Worm (Caenorhabditis elegans) whole organism, L4 larva: ENCODE results near the gene let-767.
A peak's percentile ranks its signal among the peaks of the same experiment; 100 is the strongest.

ENCODE experiments used
- aly-2 ChIP-seq: sonication (generic microtip); optimal IDR thresholded peaks from 2 replicates; lab custom pipeline; 2018; ENCODE audit warnings: missing biosample characterization, missing genetic modification characterization
- fos-1 ChIP-seq: fragments of 150-350 bp; optimal IDR thresholded peaks from 2 replicates; lab custom pipeline; 2014; ENCODE audit warnings: missing biosample characterization, missing genetic modification characterization
- jun-1 ChIP-seq: fragments of 150-350 bp; optimal IDR thresholded peaks from 2 replicates; lab custom pipeline; 2014; ENCODE audit warnings: missing biosample characterization, missing genetic modification reagents, missing genetic modification characterization
- lim-7 ChIP-seq: fragments of 200-800 bp; sonication (Bioruptor generic); IDR thresholded peaks from 2 replicates; pipeline ENCODE4 v1.3.6; 2022; ENCODE audit warnings: missing genetic modification characterization, missing compliant biosample characterization
- nhr-77 ChIP-seq: fragments of 150-350 bp; optimal IDR thresholded peaks from 2 replicates; lab custom pipeline; 2014; ENCODE audit warnings: missing biosample characterization, missing genetic modification characterization
- pqm-1 ChIP-seq: sonication (generic microtip); optimal IDR thresholded peaks from 2 replicates; lab custom pipeline; 2017; ENCODE audit warnings: missing biosample characterization, missing genetic modification characterization
- unc-130 ChIP-seq: sonication (generic microtip); optimal IDR thresholded peaks from 2 replicates; lab custom pipeline; 2016; ENCODE audit warnings: missing genetic modification reagents, missing genetic modification characterization, missing compliant biosample characterization
- zag-1 ChIP-seq: fragments of 150-350 bp; optimal IDR thresholded peaks from 2 replicates; lab custom pipeline; 2014; ENCODE audit warnings: missing biosample characterization, missing genetic modification characterization

DNA sequence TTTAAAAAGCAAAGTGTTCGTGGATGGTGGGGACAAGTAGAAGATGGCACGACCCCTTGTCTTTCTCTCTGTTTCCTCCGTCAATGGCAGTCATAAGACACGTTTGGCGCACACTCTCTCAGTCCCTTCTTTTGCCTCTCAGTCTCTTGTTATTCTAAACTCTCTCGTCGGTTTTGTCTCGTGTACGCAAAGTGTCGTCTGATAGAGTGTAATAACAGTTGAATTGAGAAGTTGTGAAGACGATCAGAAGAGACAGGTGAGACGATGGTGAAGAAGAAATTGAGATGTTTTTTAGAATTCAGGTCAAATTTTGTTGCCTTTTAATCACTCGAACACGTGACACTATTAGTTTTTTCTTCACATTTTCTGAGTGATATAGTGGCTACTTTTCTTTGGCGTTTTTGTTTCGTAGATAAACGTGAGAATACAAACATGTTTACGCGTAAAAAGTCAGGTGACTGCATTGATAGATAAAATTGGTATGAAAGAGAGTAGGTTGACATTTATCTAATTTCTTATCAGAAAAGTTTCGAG, 36.6 kb downstream of the let-767 start, which contains the start of gene F47D12.9:
- TF ChIP-seq jun-1 (tag; lab: Kevin White, UChicago): peak; percentile 12
- no peak for TF ChIP-seq fos-1 (tag; lab: Kevin White, UChicago)
- no peak for TF ChIP-seq aly-2 (tag; lab: Kevin White, UChicago)
- no peak for TF ChIP-seq zag-1 (tag; lab: Kevin White, UChicago)
- TF ChIP-seq nhr-77: peak; percentile 28
- TF ChIP-seq unc-130 (GFP tag; lab: Kevin White, UChicago): no peak
- no peak for TF ChIP-seq lim-7 (GFP tag; lab: Robert Waterston, UW)
- TF ChIP-seq pqm-1 (tag; lab: Kevin White, UChicago): peak; percentile 45
